Fruit fly (Drosophila melanogaster): ENCODE results near the gene CG32213.
A peak's percentile ranks its signal among the peaks of the same experiment; 100 is the strongest.

Gene CG32213

dm6 chr3L:19516547-19516946 is 40.9 kb downstream of the CG32213 start (continued):
- TF ChIP-seq Fer2 (tag; optimal IDR thresholded peaks at IDR 0.05) (peak; percentile 91), CG8281 (tag; optimal IDR thresholded peaks at IDR 0.05) (peak; percentile 61), CG2678 (tag; optimal IDR thresholded peaks at IDR 0.05) (no peak), Ets65A (GFP tag) (peak; percentile 100), vfl (GFP tag; optimal IDR thresholded peaks at IDR 0.05) (peak; percentile 84), fd3F (GFP tag; optimal IDR thresholded peaks at IDR 0.05) (peak; percentile 79), twi (tag; optimal IDR thresholded peaks at IDR 0.05) (peak; percentile 79), CG12744 (GFP tag; optimal IDR thresholded peaks at IDR 0.05) (peak; percentile 83), Six4 (GFP tag; optimal IDR thresholded peaks at IDR 0.05) (peak; percentile 77), CG11093 (GFP tag; IDR thresholded peaks at IDR 0.05) (peak; percentile 81), Spps (tag; optimal IDR thresholded peaks at IDR 0.05) (peak; percentile 19), Side (GFP tag; optimal IDR thresholded peaks at IDR 0.05) (peak; percentile 94), nerfin-2 (GFP tag; IDR thresholded peaks at IDR 0.05; ENCODE audit: partially characterized antibody) (no peak), Oaz (GFP tag; IDR thresholded peaks at IDR 0.05) (peak; percentile 89), CkIIα-i1 (GFP tag; IDR thresholded peaks at IDR 0.05) (0 out of 2 replicates have a peak, but pooled peaks have one; percentile 50), CG13296 (GFP tag; optimal IDR thresholded peaks at IDR 0.05) (peak; percentile 70), H15 (GFP tag; IDR thresholded peaks at IDR 0.05) (peak; percentile 97), CG10543 (GFP tag; optimal IDR thresholded peaks at IDR 0.05) (peak; percentile 87), CG12942 (GFP tag; optimal IDR thresholded peaks at IDR 0.05) (peak; percentile 73), Adf1 (GFP tag; IDR thresholded peaks at IDR 0.05) (peak; percentile 41; the same call in 1 of the 2 replicates), CG30431 (GFP tag; optimal IDR thresholded peaks at IDR 0.05) (peak; percentile 91), CG11695 (GFP tag; IDR thresholded peaks at IDR 0.05) (peak; percentile 77), ci (GFP tag; IDR thresholded peaks at IDR 0.05) (peak; percentile 96), tap (tag; optimal IDR thresholded peaks at IDR 0.05) (peak; percentile 27), Bdp1 (GFP tag; optimal IDR thresholded peaks at IDR 0.05) (peak; percentile 68), Hmr (GFP tag; optimal IDR thresholded peaks at IDR 0.05) (peak; percentile 92), CG7357 (GFP tag; IDR thresholded peaks at IDR 0.05) (peak; percentile 76), CG6791 (GFP tag; IDR thresholded peaks at IDR 0.05; ENCODE audit: partially characterized antibody) (peak; percentile 75), CG30020 (tag; optimal IDR thresholded peaks at IDR 0.05) (peak; percentile 4), slou (GFP tag; optimal IDR thresholded peaks at IDR 0.05) (peak; percentile 96), Hr78 (GFP tag; optimal IDR thresholded peaks at IDR 0.05) (no peak), CG6272 (GFP tag; IDR thresholded peaks at IDR 0.05) (peak; percentile 86), Dref (GFP tag; IDR thresholded peaks at IDR 0.05) (peak; percentile 48), CG1647 (GFP tag; optimal IDR thresholded peaks at IDR 0.05) (peak; percentile 90), tup (GFP tag; optimal IDR thresholded peaks at IDR 0.05) (no peak), sug (tag; optimal IDR thresholded peaks at IDR 0.05) (peak; percentile 82), hth (optimal IDR thresholded peaks at IDR 0.05) (no peak), sima (GFP tag; optimal IDR thresholded peaks at IDR 0.05) (peak; percentile 82), kni (GFP tag; optimal IDR thresholded peaks at IDR 0.05) (peak; percentile 75), CG6654 (GFP tag; optimal IDR thresholded peaks at IDR 0.05) (peak; percentile 69), CG3281 (GFP tag; optimal IDR thresholded peaks at IDR 0.05) (peak; percentile 86), ATbp (GFP tag; optimal IDR thresholded peaks at IDR 0.05) (peak; percentile 84), CG31388 (GFP tag; optimal IDR thresholded peaks at IDR 0.05) (peak; percentile 33), Dad (GFP tag; optimal IDR thresholded peaks at IDR 0.05) (peak; percentile 92), hb (GFP tag; IDR thresholded peaks at IDR 0.05; ENCODE audit: partially characterized antibody) (no peak), eve (GFP tag; optimal IDR thresholded peaks at IDR 0.05) (no peak), CG12299 (tag; optimal IDR thresholded peaks at IDR 0.05) (peak; percentile 49), gcm2 (GFP tag; optimal IDR thresholded peaks at IDR 0.05) (peak; percentile 51), row (GFP tag; IDR thresholded peaks at IDR 0.05) (no peak; the same call in 1 of the 3 replicates), psq (GFP tag; optimal IDR thresholded peaks at IDR 0.05) (peak; percentile 49), org-1 (GFP tag; optimal IDR thresholded peaks at IDR 0.05) (peak; percentile 76)

Measured in whole organism, embryonic.